Worm (Caenorhabditis elegans): Measurements from ENCODE around the gene B0281.1.

DNA sequence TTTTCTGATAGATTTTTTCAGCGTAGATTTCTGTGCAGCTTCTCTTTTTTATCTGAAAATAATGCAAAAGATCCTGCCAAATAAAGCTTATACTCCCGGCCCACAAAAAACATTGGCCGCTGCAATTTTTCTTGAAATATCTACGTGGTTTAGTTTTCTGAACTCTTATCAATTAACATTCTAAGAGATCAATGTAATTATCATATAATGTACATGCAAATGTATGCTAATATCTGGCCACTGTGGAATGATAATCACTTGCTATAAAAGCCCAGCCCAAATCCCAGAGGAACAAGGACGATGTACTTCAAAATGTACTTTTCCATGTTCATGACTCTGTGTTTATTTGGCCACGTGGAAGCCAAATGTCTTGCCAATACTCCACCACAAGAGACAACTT is 41.6 kb downstream of the B0281.1 start, which contains the start of gene F43C11.2:
- TF ChIP-seq hmg-11 (tag; optimal IDR thresholded peaks at IDR 0.05) (no peak), ztf-11 (tag; optimal IDR thresholded peaks at IDR 0.05) (no peak), nhr-25 (tag; optimal IDR thresholded peaks at IDR 0.05) (no peak), skn-1 (tag; optimal IDR thresholded peaks at IDR 0.05) (no peak), unc-39 (tag; optimal IDR thresholded peaks at IDR 0.05) (no peak), ama-1 (optimal IDR thresholded peaks at IDR 0.05) (no peak), aly-2 (tag; optimal IDR thresholded peaks at IDR 0.05) (no peak), elt-1 (tag; optimal IDR thresholded peaks at IDR 0.05) (no peak)

Measured in whole organism, L3 larva.